Fruit fly (Drosophila melanogaster) whole organism, embryonic: Measurements from ENCODE around the gene CG2772.
A peak's percentile ranks its signal among the peaks of the same experiment; 100 is the strongest.

Experiments
- CG10209 ChIP-seq: fragments of 200-800 bp; sonication (Bioruptor generic); optimal IDR thresholded peaks from 3 replicates; lab custom pipeline; 2017; ENCODE audit warnings: missing biosample characterization, mild to moderate bottlenecking, missing genetic modification characterization, missing genetic modification reagents
- CG1024 ChIP-seq: fragments of 200-800 bp; sonication (Bioruptor generic); IDR thresholded peaks from 2 replicates; pipeline ENCODE4 v1.3.6; 2022; ENCODE audit warnings: missing biosample characterization, missing genetic modification characterization
- CG10274 ChIP-seq: fragments of 200-800 bp; sonication (Bioruptor generic); optimal IDR thresholded peaks from 3 replicates; lab custom pipeline; 2017; ENCODE audit warnings: missing biosample characterization, mild to moderate bottlenecking, missing genetic modification characterization
- CG11723 ChIP-seq: fragments of 200-800 bp; sonication (Bioruptor generic); optimal IDR thresholded peaks from 2 replicates; lab custom pipeline; 2017; ENCODE audit warnings: missing biosample characterization, mild to moderate bottlenecking, missing genetic modification characterization
- CG12299 ChIP-seq: fragments of 200-800 bp; sonication (Bioruptor generic); optimal IDR thresholded peaks from 2 replicates; lab custom pipeline; 2018; ENCODE audit warnings: missing biosample characterization, mild to moderate bottlenecking, missing genetic modification characterization
- CG12942 ChIP-seq: fragments of 200-800 bp; sonication (Bioruptor generic); optimal IDR thresholded peaks from 3 replicates; lab custom pipeline; 2016; ENCODE audit warnings: missing biosample characterization, missing genetic modification characterization
- CG13287 ChIP-seq: fragments of 200-800 bp; sonication (Bioruptor generic); IDR thresholded peaks from 2 replicates; pipeline ENCODE4 v1.3.6; 2022; ENCODE audit warnings: missing biosample characterization, missing genetic modification characterization; ENCODE audit not compliant: partially characterized antibody
- CG15269 ChIP-seq: fragments of 200-800 bp; sonication (Bioruptor generic); optimal IDR thresholded peaks from 2 replicates; lab custom pipeline; 2018; ENCODE audit warnings: missing biosample characterization, mild to moderate bottlenecking, missing genetic modification characterization, moderate library complexity
- CG17328 ChIP-seq: fragments of 200-800 bp; sonication (Bioruptor generic); IDR thresholded peaks from 2 replicates; pipeline ENCODE4 v1.3.6; 2022; ENCODE audit warnings: missing biosample characterization, missing genetic modification characterization
- CG18262 ChIP-seq: fragments of 200-800 bp; optimal IDR thresholded peaks from 3 replicates; lab custom pipeline; 2019; ENCODE audit warnings: missing biosample characterization, mild to moderate bottlenecking, missing genetic modification characterization, moderate library complexity
- CG18599 ChIP-seq: fragments of 200-800 bp; sonication (Bioruptor generic); optimal IDR thresholded peaks from 3 replicates; lab custom pipeline; 2017; ENCODE audit warnings: missing biosample characterization, missing genetic modification characterization, mild to moderate bottlenecking, moderate library complexity, missing genetic modification reagents
- CG2120 ChIP-seq: fragments of 200-800 bp; sonication (Bioruptor generic); optimal IDR thresholded peaks from 3 replicates; lab custom pipeline; 2016; ENCODE audit warnings: missing biosample characterization, missing genetic modification characterization
- CG2202 ChIP-seq: fragments of 200-800 bp; sonication (Bioruptor generic); optimal IDR thresholded peaks from 2 replicates; lab custom pipeline; 2018; ENCODE audit warnings: missing biosample characterization, mild to moderate bottlenecking, missing genetic modification characterization
- CG30020 ChIP-seq: fragments of 200-800 bp; optimal IDR thresholded peaks from 2 replicates; lab custom pipeline; 2019; ENCODE audit warnings: missing biosample characterization, mild to moderate bottlenecking, missing genetic modification characterization, moderate library complexity
- CG32772 ChIP-seq: fragments of 200-800 bp; sonication (Bioruptor generic); IDR thresholded peaks from 2 replicates; pipeline ENCODE4 v1.3.6; 2022; ENCODE audit warnings: missing biosample characterization, missing genetic modification characterization
- CG5180 ChIP-seq: fragments of 200-800 bp; sonication (Bioruptor generic); optimal IDR thresholded peaks from 3 replicates; lab custom pipeline; 2017; ENCODE audit warnings: missing biosample characterization, missing genetic modification characterization, mild to moderate bottlenecking, moderate library complexity, missing genetic modification reagents
- CG5953 ChIP-seq: fragments of 200-800 bp; sonication (Bioruptor generic); IDR thresholded peaks from 2 replicates; pipeline ENCODE4 v1.3.6; 2022; ENCODE audit warnings: missing biosample characterization, missing genetic modification characterization
- CG8359 ChIP-seq: fragments of 200-800 bp; sonication (Bioruptor generic); optimal IDR thresholded peaks from 2 replicates; lab custom pipeline; 2017; ENCODE audit warnings: missing biosample characterization, mild to moderate bottlenecking, missing genetic modification characterization, borderline replicate concordance
- CG9215 ChIP-seq: fragments of 200-800 bp; sonication (Bioruptor generic); IDR thresholded peaks from 2 replicates; pipeline ENCODE4 v1.3.6; 2022; ENCODE audit warnings: missing biosample characterization, missing genetic modification characterization
- CkIIα-i1 ChIP-seq: fragments of 200-800 bp; sonication (Bioruptor generic); IDR thresholded peaks from 2 replicates; pipeline ENCODE4 v1.3.6; 2022; ENCODE audit warnings: missing biosample characterization, missing genetic modification characterization
- Fer2 ChIP-seq: fragments of 200-800 bp; sonication (Bioruptor generic); optimal IDR thresholded peaks from 2 replicates; lab custom pipeline; 2018; ENCODE audit warnings: missing biosample characterization, mild to moderate bottlenecking, missing genetic modification characterization, moderate library complexity
- HHEX ChIP-seq: fragments of 200-800 bp; sonication (Bioruptor generic); optimal IDR thresholded peaks from 3 replicates; lab custom pipeline; 2017; ENCODE audit warnings: missing biosample characterization, mild to moderate bottlenecking, missing genetic modification characterization, missing genetic modification reagents
- HLH54F ChIP-seq: fragments of 200-800 bp; sonication (Bioruptor generic); optimal IDR thresholded peaks from 3 replicates; lab custom pipeline; 2016; ENCODE audit warnings: missing biosample characterization, missing genetic modification characterization
- HmgZ ChIP-seq: fragments of 200-800 bp; sonication (Bioruptor generic); optimal IDR thresholded peaks from 2 replicates; lab custom pipeline; 2018; ENCODE audit warnings: missing biosample characterization, mild to moderate bottlenecking, missing genetic modification characterization
- Jarid2 ChIP-seq: fragments of 200-800 bp; sonication (Bioruptor generic); optimal IDR thresholded peaks from 3 replicates; lab custom pipeline; 2017; ENCODE audit warnings: mild to moderate bottlenecking, missing biosample characterization, missing genetic modification reagents, missing genetic modification characterization
- Mad ChIP-seq: fragments of 200-800 bp; sonication (Bioruptor generic); optimal IDR thresholded peaks from 2 replicates; lab custom pipeline; 2016; ENCODE audit warnings: missing biosample characterization, missing genetic modification characterization
- Pdp1 ChIP-seq, 2 experiments: fragments of 200-800 bp; sonication (Bioruptor generic); optimal IDR thresholded peaks; 3 replicates each; lab custom pipeline; 2016; ENCODE audit warnings: missing biosample characterization in 2 of 2, missing genetic modification characterization in 2 of 2, mild to moderate bottlenecking in 1 of 2, moderate library complexity in 1 of 2
- Xbp1 ChIP-seq: fragments of 200-800 bp; sonication (Bioruptor generic); optimal IDR thresholded peaks from 3 replicates; lab custom pipeline; 2016; ENCODE audit warnings: missing biosample characterization, mild to moderate bottlenecking, missing genetic modification characterization
- br ChIP-seq: fragments of >200 bp; optimal IDR thresholded peaks from 2 replicates; lab custom pipeline; 2017
- cas ChIP-seq: fragments of 200-800 bp; sonication (Bioruptor generic); IDR thresholded peaks from 2 replicates; pipeline ENCODE4 v1.3.6; 2022; ENCODE audit warnings: missing biosample characterization, missing genetic modification characterization
- ci ChIP-seq: fragments of 200-800 bp; sonication (Bioruptor generic); IDR thresholded peaks from 3 replicates; pipeline ENCODE4 v1.3.6; 2022; ENCODE audit warnings: missing biosample characterization, missing genetic modification characterization
- danr ChIP-seq: fragments of 200-800 bp; sonication (Bioruptor generic); IDR thresholded peaks from 2 replicates; pipeline ENCODE4 v1.3.6; 2022; ENCODE audit warnings: missing biosample characterization, missing genetic modification characterization
- dpn ChIP-seq, 2 experiments: fragments of 200-800 bp; sonication (Bioruptor generic); optimal IDR thresholded peaks; 3 replicates each; lab custom pipeline; 2016; ENCODE audit warnings: missing biosample characterization in 2 of 2, missing genetic modification characterization in 2 of 2
- fd64A ChIP-seq: fragments of 200-800 bp; sonication (Bioruptor generic); optimal IDR thresholded peaks from 3 replicates; lab custom pipeline; 2018; ENCODE audit warnings: missing biosample characterization, mild to moderate bottlenecking, missing genetic modification characterization
- fd96Cb ChIP-seq: fragments of 200-800 bp; sonication (Bioruptor generic); optimal IDR thresholded peaks from 2 replicates; lab custom pipeline; 2018; ENCODE audit warnings: missing biosample characterization, mild to moderate bottlenecking, missing genetic modification characterization, moderate library complexity
- ftz-f1 ChIP-seq: fragments of 200-800 bp; sonication (Bioruptor generic); optimal IDR thresholded peaks from 2 replicates; lab custom pipeline; 2016; ENCODE audit warnings: missing biosample characterization, missing genetic modification characterization
- hb ChIP-seq: fragments of 200-800 bp; sonication (Bioruptor generic); IDR thresholded peaks from 3 replicates; pipeline ENCODE4 v1.3.6; 2022; ENCODE audit warnings: missing biosample characterization, missing genetic modification characterization; ENCODE audit not compliant: partially characterized antibody
- jumu ChIP-seq: fragments of 200-800 bp; sonication (Bioruptor generic); optimal IDR thresholded peaks from 3 replicates; lab custom pipeline; 2016; ENCODE audit warnings: missing biosample characterization, missing genetic modification characterization
- knrl ChIP-seq: fragments of 200-800 bp; sonication (Bioruptor generic); IDR thresholded peaks from 3 replicates; pipeline ENCODE4 v1.3.6; 2022; ENCODE audit warnings: missing biosample characterization, missing genetic modification characterization; ENCODE audit not compliant: partially characterized antibody
- lola ChIP-seq, 3 experiments: fragments of >200 bp in 2 of 3; fragments of 200-800 bp in 1 of 3; sonication (Bioruptor generic) in 1 of 3; optimal IDR thresholded peaks; 2 replicates each; lab custom pipeline; 2017 to 2019; ENCODE audit warnings: missing biosample characterization in 3 of 3, missing genetic modification characterization in 3 of 3, mild to moderate bottlenecking in 1 of 3, moderate library complexity in 1 of 3
- mirr ChIP-seq: fragments of 200-800 bp; sonication (Bioruptor generic); optimal IDR thresholded peaks from 3 replicates; lab custom pipeline; 2018; ENCODE audit warnings: missing biosample characterization, mild to moderate bottlenecking, missing genetic modification characterization
- psq ChIP-seq: fragments of 200-800 bp; sonication (Bioruptor generic); optimal IDR thresholded peaks from 2 replicates; lab custom pipeline; 2017; ENCODE audit warnings: missing biosample characterization, missing genetic modification characterization
- ro ChIP-seq: fragments of 200-800 bp; sonication (Bioruptor generic); IDR thresholded peaks from 2 replicates; pipeline ENCODE4 v1.3.6; 2022; ENCODE audit warnings: missing biosample characterization, missing genetic modification characterization
- sisA ChIP-seq: fragments of 200-800 bp; sonication (Bioruptor generic); IDR thresholded peaks from 2 replicates; pipeline ENCODE4 v1.3.6; 2022; ENCODE audit warnings: missing biosample characterization, missing genetic modification characterization
- stwl ChIP-seq: fragments of 200-800 bp; sonication (Bioruptor generic); optimal IDR thresholded peaks from 3 replicates; lab custom pipeline; 2018; ENCODE audit warnings: missing biosample characterization, mild to moderate bottlenecking, missing genetic modification characterization, moderate library complexity
- ttk ChIP-seq: fragments of 200-800 bp; sonication (Bioruptor generic); IDR thresholded peaks from 2 replicates; pipeline ENCODE4 v2.1.2; 2022; ENCODE audit warnings: missing biosample characterization, missing genetic modification characterization
- unpg ChIP-seq: fragments of 200-800 bp; sonication (Bioruptor generic); optimal IDR thresholded peaks from 3 replicates; lab custom pipeline; 2018; ENCODE audit warnings: missing biosample characterization, mild to moderate bottlenecking, missing genetic modification characterization, moderate library complexity
- vvl ChIP-seq: fragments of 200-800 bp; sonication (Bioruptor generic); IDR thresholded peaks from 2 replicates; pipeline ENCODE4 v1.3.6; 2022; ENCODE audit warnings: missing biosample characterization, missing genetic modification characterization
- wor ChIP-seq: fragments of 200-800 bp; sonication (Bioruptor generic); IDR thresholded peaks from 2 replicates; pipeline ENCODE4 v1.3.6; 2022; ENCODE audit warnings: missing biosample characterization, missing genetic modification characterization
- zfh2 ChIP-seq: fragments of 200-800 bp; sonication (Bioruptor generic); optimal IDR thresholded peaks from 2 replicates; lab custom pipeline; 2016; ENCODE audit warnings: missing biosample characterization, missing genetic modification characterization

CG2772 gene

dm6 chr2L:3444789-3445188, 1.0 kb upstream of the CG2772 start:
- TF ChIP-seq CG2120 (GFP tag; lab: Kevin White, UChicago) (peak; percentile 46), HLH54F (peak; percentile 9), zfh2 (GFP tag; lab: Kevin White, UChicago) (no peak), CG18262 (peak; percentile 23), psq (GFP tag; lab: Kevin White, UChicago) (no peak), vvl (GFP tag; lab: Robert Waterston, UW) (peak; percentile 73), CG9215 (GFP tag; lab: Robert Waterston, UW) (peak; percentile 11; the same call in 1 of the 2 replicates), fd96Cb (tag; lab: Kevin White, UChicago) (peak; percentile 41), unpg (GFP tag; lab: Kevin White, UChicago) (no peak), CkIIα-i1 (GFP tag; lab: Robert Waterston, UW) (no peak), br (lab: Kevin White, UChicago) (no peak), Jarid2 (GFP tag; lab: Kevin White, UChicago) (no peak), dpn (GFP tag; optimal IDR thresholded peaks at IDR 0.05; lab: Kevin White, UChicago) (peak; percentile 24 to 56), CG2202 (no peak), Mad (peak; percentile 51), cas (GFP tag; lab: Robert Waterston, UW) (no peak), CG12299 (no peak), CG17328 (GFP tag; lab: Robert Waterston, UW) (peak; percentile 59; the same call in 1 of the 2 replicates), CG11723 (GFP tag; lab: Kevin White, UChicago) (no peak), fd64A (no peak), CG1024 (GFP tag; lab: Robert Waterston, UW) (0 out of 2 replicates have a peak, but pooled peaks have one; percentile 36), Pdp1 (GFP tag; optimal IDR thresholded peaks at IDR 0.05; lab: Kevin White, UChicago) (peak; percentile 25 to 30), CG18599 (GFP tag; lab: Kevin White, UChicago) (no peak), ftz-f1 (GFP tag; lab: Kevin White, UChicago) (no peak), CG8359 (no peak), ttk (GFP tag; lab: Robert Waterston, UW) (peak; percentile 41; the same call in 1 of the 2 replicates), Fer2 (tag; lab: Kevin White, UChicago) (no peak), lola (GFP tag; optimal IDR thresholded peaks at IDR 0.05; lab: Kevin White, UChicago) (peak in 1 of 3 experiments; percentile 15), HHEX (no peak), ro (GFP tag; lab: Robert Waterston, UW) (no peak), Xbp1 (GFP tag; lab: Kevin White, UChicago) (peak; percentile 61), ci (GFP tag; lab: Robert Waterston, UW) (peak; percentile 63), CG32772 (GFP tag; lab: Robert Waterston, UW) (peak; percentile 50), CG15269 (tag; lab: Kevin White, UChicago) (peak; percentile 36), CG10274 (GFP tag; lab: Kevin White, UChicago) (no peak), CG30020 (tag; lab: Kevin White, UChicago) (no peak), sisA (GFP tag; lab: Robert Waterston, UW) (peak; percentile 46), mirr (no peak), CG5953 (GFP tag; lab: Robert Waterston, UW) (0 out of 2 replicates have a peak, but pooled peaks have one; percentile 22), HmgZ (no peak), stwl (no peak), jumu (GFP tag; lab: Kevin White, UChicago) (peak; percentile 20), CG12942 (GFP tag; lab: Kevin White, UChicago) (peak; percentile 60), wor (GFP tag; lab: Robert Waterston, UW) (0 out of 2 replicates have a peak, but pooled peaks have one; percentile 21), hb (no peak), danr (GFP tag; lab: Robert Waterston, UW) (0 out of 2 replicates have a peak, but pooled peaks have one; percentile 26), CG13287 (GFP tag; lab: Robert Waterston, UW) (no peak), knrl (GFP tag; lab: Robert Waterston, UW) (no peak), CG10209 (GFP tag; lab: Kevin White, UChicago) (peak; percentile 51), CG5180 (GFP tag; lab: Kevin White, UChicago) (no peak)
